Worm (Caenorhabditis elegans): Measurements from ENCODE around the gene C50E3.6.

C50E3.6 gene

ce11 chrV:7624152-7624551 lies 33.8 kb upstream of the C50E3.6 start, which contains the start of gene C50E3.13:
TSS of gene C50E3.13 (minus strand) at chrV:7624252.
- no peak for TF ChIP-seq mab-5 (tag; optimal IDR thresholded peaks at IDR 0.05)
- no peak for TF ChIP-seq elt-3 (tag; optimal IDR thresholded peaks at IDR 0.05)
- no peak for TF ChIP-seq unc-62 (GFP tag; optimal IDR thresholded peaks at IDR 0.05)
- TF ChIP-seq nhr-129 (tag; optimal IDR thresholded peaks at IDR 0.05) = no peak
- no peak for TF ChIP-seq alr-1 (tag; optimal IDR thresholded peaks at IDR 0.05)
- no peak for TF ChIP-seq C34F6.9 (tag; optimal IDR thresholded peaks at IDR 0.05)
- TF ChIP-seq zag-1 (tag; optimal IDR thresholded peaks at IDR 0.05) = no peak
- no peak for TF ChIP-seq nhr-6 (tag; optimal IDR thresholded peaks at IDR 0.05)
- TF ChIP-seq ama-1 (optimal IDR thresholded peaks at IDR 0.05) = no peak
- TF ChIP-seq Y55F3AM.14 (GFP tag; optimal IDR thresholded peaks at IDR 0.05) = no peak
- TF ChIP-seq F13H6.1 (tag; optimal IDR thresholded peaks at IDR 0.05) = no peak
- TF ChIP-seq nhr-23 (tag; optimal IDR thresholded peaks at IDR 0.05) = no peak

- TF ChIP-seq mab-5 (tag; optimal IDR thresholded peaks at IDR 0.05) = no peak
- TF ChIP-seq ceh-82 (tag; optimal IDR thresholded peaks at IDR 0.05) = no peak
- no peak for TF ChIP-seq nhr-11 (tag; optimal IDR thresholded peaks at IDR 0.05)
- TF ChIP-seq nhr-12 (tag; optimal IDR thresholded peaks at IDR 0.05) = no peak
- no peak for TF ChIP-seq nhr-129 (tag; optimal IDR thresholded peaks at IDR 0.05)
These were observed 31.7 kb upstream of the C50E3.6 start, which contains the start of gene C50E3.12 for ce11 chrV:7622011-7622465. TSS of gene C50E3.12 (minus strand) at chrV:7622061.

DNA sequence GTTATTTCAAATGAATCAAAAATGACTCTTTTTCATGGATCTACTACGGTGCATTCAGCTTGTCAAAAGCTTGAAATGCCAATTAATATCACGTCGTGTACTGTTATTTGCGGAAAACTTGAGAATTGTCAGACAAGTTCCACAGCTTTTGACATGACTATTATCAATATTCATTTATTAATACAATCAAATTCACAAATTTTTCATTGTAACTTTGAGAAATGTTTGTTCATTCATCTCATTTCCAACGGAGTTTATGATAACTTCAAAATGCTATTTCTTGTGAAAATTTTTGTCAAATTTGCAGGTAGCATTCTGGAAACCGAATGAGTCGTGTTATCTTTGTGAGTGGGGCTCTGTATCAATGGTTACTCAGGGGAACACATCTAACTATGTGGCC lies 27.8 kb upstream of the C50E3.6 start, which contains the start of gene C50E3.15:
C50E3.15 (plus strand) TSS at position 301 of the 400 bp plus-strand sequence.
- TF ChIP-seq fos-1 (tag; optimal IDR thresholded peaks at IDR 0.05) = no peak

ce11 chrV:7612044-7612443 lies 21.7 kb upstream of the C50E3.6 start, which contains the start of gene clec-215:
TSS of gene clec-215 (plus strand) at chrV:7612344.
- TF ChIP-seq nhr-77 (tag; optimal IDR thresholded peaks at IDR 0.05) (no peak), unc-55 (GFP tag; optimal IDR thresholded peaks at IDR 0.05) (no peak), nhr-237 (tag; optimal IDR thresholded peaks at IDR 0.05) (no peak), lin-13 (GFP tag; optimal IDR thresholded peaks at IDR 0.05) (no peak), C34F6.9 (tag; optimal IDR thresholded peaks at IDR 0.05) (no peak), zag-1 (tag; optimal IDR thresholded peaks at IDR 0.05) (no peak), unc-39 (tag; optimal IDR thresholded peaks at IDR 0.05) (no peak), lsy-2 (tag; optimal IDR thresholded peaks at IDR 0.05) (no peak), dmd-4 (tag; optimal IDR thresholded peaks at IDR 0.05) (no peak), nhr-11 (tag; optimal IDR thresholded peaks at IDR 0.05) (no peak), ztf-4 (tag; optimal IDR thresholded peaks at IDR 0.05) (no peak), gmeb-1 (tag; optimal IDR thresholded peaks at IDR 0.05) (no peak), unc-62 (GFP tag; optimal IDR thresholded peaks at IDR 0.05) (no peak), R02D3.7 (tag; optimal IDR thresholded peaks at IDR 0.05) (no peak), nhr-23 (tag; optimal IDR thresholded peaks at IDR 0.05) (no peak)

ce11 chrV:7609698-7610420 lies 19.5 kb upstream of the C50E3.6 start, which contains the start of the genes folt-3 and clec-214:
TSS of gene folt-3 (minus strand) at chrV:7609748.
TSS of gene clec-214 (plus strand) at chrV:7610370.
- TF ChIP-seq nhr-6 (tag; optimal IDR thresholded peaks at IDR 0.05) (no peak), crh-2 (tag; optimal IDR thresholded peaks at IDR 0.05) (no peak), unc-55 (GFP tag; optimal IDR thresholded peaks at IDR 0.05) (no peak), mbf-1 (tag; optimal IDR thresholded peaks at IDR 0.05) (no peak), nhr-25 (tag; optimal IDR thresholded peaks at IDR 0.05) (no peak), ZK546.5 (tag; optimal IDR thresholded peaks at IDR 0.05) (no peak), alr-1 (tag; optimal IDR thresholded peaks at IDR 0.05) (no peak), fos-1 (tag; optimal IDR thresholded peaks at IDR 0.05) (no peak), ztf-11 (tag; optimal IDR thresholded peaks at IDR 0.05) (no peak), C34F6.9 (tag; optimal IDR thresholded peaks at IDR 0.05) (no peak), elt-3 (tag; optimal IDR thresholded peaks at IDR 0.05) (no peak), ceh-16 (tag; optimal IDR thresholded peaks at IDR 0.05) (no peak), ama-1 (optimal IDR thresholded peaks at IDR 0.05) (no peak), aly-2 (tag; optimal IDR thresholded peaks at IDR 0.05) (no peak), mab-5 (tag; optimal IDR thresholded peaks at IDR 0.05) (no peak), lin-11 (tag; optimal IDR thresholded peaks at IDR 0.05) (no peak), nhr-12 (tag; optimal IDR thresholded peaks at IDR 0.05) (no peak)

All from whole organism, L2 larva.